Worm (Caenorhabditis elegans): ENCODE results near the gene T03E6.8.

Gene T03E6.8

DNA sequence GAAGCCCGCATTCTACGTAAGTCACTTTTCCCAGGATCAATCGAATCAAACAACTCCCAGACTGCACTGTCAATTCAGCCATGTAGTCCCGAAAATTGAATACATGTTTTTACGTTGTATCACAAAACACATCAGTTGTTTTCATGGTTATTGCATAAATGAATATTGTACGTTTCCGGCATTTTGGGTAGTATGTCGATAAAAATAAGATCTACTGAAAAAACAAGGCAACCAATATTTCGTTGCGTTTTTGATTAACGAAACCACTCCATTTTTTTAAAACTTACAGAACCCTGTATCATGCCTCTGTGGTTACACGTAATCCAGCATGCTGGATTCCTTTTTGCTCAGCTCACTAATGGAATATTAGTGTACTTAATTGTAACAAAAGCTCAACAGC, 29.8 kb downstream of the T03E6.8 start, which contains the start of gene str-149:
TSS of gene str-149 (plus strand) at position 301 of the 400 bp plus-strand sequence.
- no peak for TF ChIP-seq sdc-2 (tag; optimal IDR thresholded peaks at IDR 0.05)
- TF ChIP-seq madf-2 (tag; optimal IDR thresholded peaks at IDR 0.05), result no peak
- TF ChIP-seq F13H6.1 (tag; optimal IDR thresholded peaks at IDR 0.05), result no peak

DNA sequence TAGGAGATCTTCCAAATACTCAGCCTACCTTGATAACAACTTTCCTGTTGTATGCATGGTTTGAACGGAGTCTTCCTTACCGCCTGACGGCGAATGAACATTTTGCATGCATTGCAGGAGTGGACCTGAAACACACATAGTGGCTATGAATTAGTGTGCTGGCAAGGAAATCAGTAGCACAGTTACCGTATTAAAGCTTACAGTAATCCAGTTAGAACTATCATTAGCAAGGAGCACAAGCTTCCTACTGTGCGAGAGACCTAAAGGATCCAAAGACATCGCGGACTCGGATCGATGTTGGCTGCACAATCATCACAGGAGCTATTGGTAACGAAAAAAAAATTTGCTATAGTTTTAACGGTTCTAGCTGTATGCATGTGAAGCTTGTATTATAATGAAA, 32.3 kb downstream of the T03E6.8 start, which contains the start of gene nhr-233:
TSS of gene nhr-233 (minus strand) at position 101 of the 400 bp plus-strand sequence.
- TF ChIP-seq K09A11.1 (tag; optimal IDR thresholded peaks at IDR 0.05; ENCODE audit: insufficient read depth) (no peak), pat-9 (tag; optimal IDR thresholded peaks at IDR 0.05) (no peak), ceh-2 (tag; optimal IDR thresholded peaks at IDR 0.05) (no peak), F13H6.1 (tag; optimal IDR thresholded peaks at IDR 0.05) (no peak), hlh-6 (tag; optimal IDR thresholded peaks at IDR 0.05) (no peak), lim-6 (tag; optimal IDR thresholded peaks at IDR 0.05) (no peak), ceh-30 (tag; optimal IDR thresholded peaks at IDR 0.05) (no peak), zip-5 (tag; optimal IDR thresholded peaks at IDR 0.05) (no peak), sox-2 (GFP tag; IDR thresholded peaks at IDR 0.05) (no peak), ceh-24 (tag; optimal IDR thresholded peaks at IDR 0.05) (no peak), nhr-11 (tag; optimal IDR thresholded peaks at IDR 0.05) (no peak), che-1 (tag; optimal IDR thresholded peaks at IDR 0.05) (no peak), dmd-4 (tag; optimal IDR thresholded peaks at IDR 0.05; ENCODE audit: borderline replicate concordance) (no peak), ets-4 (tag; optimal IDR thresholded peaks at IDR 0.05) (no peak), hlh-30 (tag; optimal IDR thresholded peaks at IDR 0.05; ENCODE audit: insufficient read depth) (no peak), hlh-13 (GFP tag; optimal IDR thresholded peaks at IDR 0.05) (no peak), nfya-1 (tag; optimal IDR thresholded peaks at IDR 0.05) (no peak), mec-3 (tag; optimal IDR thresholded peaks at IDR 0.05; ENCODE audit: borderline replicate concordance) (no peak), pag-3 (tag; optimal IDR thresholded peaks at IDR 0.05; ENCODE audit: borderline replicate concordance) (no peak)

DNA sequence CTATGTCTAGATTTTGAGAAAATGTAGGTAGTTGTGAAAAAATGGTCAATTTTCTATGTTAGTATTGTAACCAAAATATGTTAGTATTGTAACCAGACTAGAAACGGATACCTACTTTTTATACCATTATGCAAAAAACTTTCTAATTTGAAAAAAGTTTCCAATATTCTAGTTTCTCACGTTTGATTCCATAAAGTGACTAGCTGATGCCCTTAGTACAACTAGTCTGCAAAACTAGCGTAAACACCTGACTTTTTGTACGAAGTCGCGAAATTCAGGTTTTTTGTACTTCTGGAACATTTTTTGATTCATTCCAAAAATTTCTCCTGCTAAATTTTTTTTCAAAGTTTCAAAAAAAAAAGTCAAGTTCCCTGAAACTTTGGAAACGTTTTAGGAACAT, 34.9 kb downstream of the T03E6.8 start:
- TF ChIP-seq nfya-1 (tag; optimal IDR thresholded peaks at IDR 0.05), result no peak
- no peak for TF ChIP-seq ceh-30 (tag; optimal IDR thresholded peaks at IDR 0.05)
- TF ChIP-seq odd-2 (tag; optimal IDR thresholded peaks at IDR 0.05), result no peak
- TF ChIP-seq elt-2 (tag; optimal IDR thresholded peaks at IDR 0.05), result no peak
- no peak for TF ChIP-seq C08G9.2 (tag; optimal IDR thresholded peaks at IDR 0.05)
- no peak for TF ChIP-seq unc-3 (GFP tag; conservative IDR thresholded peaks at IDR 0.05)
- TF ChIP-seq unc-3 (tag; optimal IDR thresholded peaks at IDR 0.05), result no peak
- TF ChIP-seq ceh-48 (tag; optimal IDR thresholded peaks at IDR 0.05), result no peak

DNA sequence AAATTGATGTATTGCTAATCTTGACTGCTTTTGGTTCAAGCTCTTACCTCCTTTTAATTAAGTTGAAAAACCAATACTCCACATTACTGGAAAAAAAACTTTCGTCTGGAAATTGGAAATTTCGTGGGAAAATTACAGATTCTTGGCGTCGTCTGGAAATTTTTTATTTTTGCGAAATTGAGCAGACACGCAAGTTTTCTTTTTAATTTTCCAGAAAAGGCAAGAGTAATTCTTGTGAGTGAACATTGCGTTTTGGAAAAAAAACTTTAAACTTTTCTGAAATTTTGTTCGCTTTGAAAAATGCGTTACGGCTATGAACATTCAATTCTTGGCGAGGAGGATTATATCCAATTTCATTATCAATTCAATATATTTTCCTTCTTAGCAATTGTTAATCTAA, 37.4 kb downstream of the T03E6.8 start, which contains the start of gene sru-45:
TSS of gene sru-45 (plus strand) at position 301 of the 400 bp plus-strand sequence.
- TF ChIP-seq unc-42 (tag; optimal IDR thresholded peaks at IDR 0.05), result no peak
- no peak for TF ChIP-seq hlh-8 (tag; optimal IDR thresholded peaks at IDR 0.05)
- no peak for TF ChIP-seq ceh-2 (tag; optimal IDR thresholded peaks at IDR 0.05)
- TF ChIP-seq dve-1 (tag; optimal IDR thresholded peaks at IDR 0.05), result no peak
- no peak for TF ChIP-seq odd-2 (tag; optimal IDR thresholded peaks at IDR 0.05)
- TF ChIP-seq ahr-1 (tag; optimal IDR thresholded peaks at IDR 0.05), result no peak
- no peak for TF ChIP-seq nhr-232 (tag; optimal IDR thresholded peaks at IDR 0.05)
- no peak for TF ChIP-seq eyg-1 (tag; optimal IDR thresholded peaks at IDR 0.05)

DNA sequence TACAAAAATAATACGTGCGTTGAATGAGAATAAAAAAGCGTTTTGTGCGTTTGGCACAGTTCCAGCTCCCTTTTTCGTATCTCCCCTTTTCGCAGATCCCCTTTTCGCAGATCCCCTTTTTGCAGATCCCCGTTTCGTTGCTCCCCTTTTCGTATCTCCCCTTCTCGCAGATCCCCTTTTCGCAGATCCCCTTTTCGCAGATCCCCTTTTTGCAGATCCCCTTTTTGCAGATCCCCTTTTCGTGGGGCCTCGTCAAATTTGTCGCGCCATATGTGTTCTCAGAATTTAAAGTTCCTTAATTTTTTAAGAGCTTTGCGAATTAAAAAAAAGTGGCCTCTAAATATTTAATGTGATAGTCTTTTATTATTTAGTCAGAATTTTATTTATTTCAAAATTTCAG, 50.1 kb downstream of the T03E6.8 start, which contains the start of gene Y32B12B.4:
TSS of gene Y32B12B.4 (plus strand) at position 399 of the 400 bp plus-strand sequence.
- TF ChIP-seq ceh-6 (GFP tag; optimal IDR thresholded peaks at IDR 0.05) (peak; percentile 18), gmeb-2 (tag; optimal IDR thresholded peaks at IDR 0.05) (peak; percentile 38), unc-42 (tag; optimal IDR thresholded peaks at IDR 0.05) (peak; percentile 55), unc-55 (GFP tag; optimal IDR thresholded peaks at IDR 0.05) (no peak), hlh-8 (tag; optimal IDR thresholded peaks at IDR 0.05) (peak; percentile 91), nfya-1 (tag; optimal IDR thresholded peaks at IDR 0.05) (no peak), che-1 (tag; optimal IDR thresholded peaks at IDR 0.05) (no peak), ceh-19 (GFP tag; optimal IDR thresholded peaks at IDR 0.05) (peak; percentile 75), lin-11 (tag; optimal IDR thresholded peaks at IDR 0.05) (peak; percentile 18), nhr-232 (tag; optimal IDR thresholded peaks at IDR 0.05) (no peak), tbx-2 (tag; optimal IDR thresholded peaks at IDR 0.05) (peak; percentile 98), ceh-9 (tag; optimal IDR thresholded peaks at IDR 0.05) (no peak), sdc-2 (tag; optimal IDR thresholded peaks at IDR 0.05) (peak; percentile 69), hlh-6 (tag; optimal IDR thresholded peaks at IDR 0.05) (peak; percentile 86), pqm-1 (tag; optimal IDR thresholded peaks at IDR 0.05) (peak; percentile 81), ztf-16 (tag; optimal IDR thresholded peaks at IDR 0.05) (peak; percentile 60), ref-2 (tag; optimal IDR thresholded peaks at IDR 0.05) (peak; percentile 94), ceh-22 (tag; optimal IDR thresholded peaks at IDR 0.05) (no peak), mec-3 (tag; optimal IDR thresholded peaks at IDR 0.05; ENCODE audit: borderline replicate concordance) (peak; percentile 93), T23F11.4 (GFP tag; optimal IDR thresholded peaks at IDR 0.05) (no peak), hlh-30 (tag; optimal IDR thresholded peaks at IDR 0.05; ENCODE audit: insufficient read depth) (no peak)
